Worm (Caenorhabditis elegans) whole organism, L4 larva: Measurements from ENCODE around the gene osm-3.

Experiments
- F49E8.2 ChIP-seq: sonication (generic microtip); optimal IDR thresholded peaks from 2 replicates; lab custom pipeline; 2016; ENCODE audit warnings: missing compliant biosample characterization, mild to moderate bottlenecking, missing genetic modification characterization, borderline replicate concordance
- ceh-44 ChIP-seq: fragments of 200-800 bp; sonication (Bioruptor generic); IDR thresholded peaks from 2 replicates; pipeline ENCODE4 v1.3.6; 2022; ENCODE audit warnings: missing genetic modification reagents, missing genetic modification characterization, missing compliant biosample characterization
- ceh-82 ChIP-seq: sonication (generic microtip); optimal IDR thresholded peaks from 2 replicates; lab custom pipeline; 2017; ENCODE audit warnings: missing biosample characterization, missing genetic modification characterization
- ces-1 ChIP-seq: fragments of 150-350 bp; sonication (generic microtip); optimal IDR thresholded peaks from 4 replicates; lab custom pipeline; 2014; ENCODE audit warnings: missing biosample characterization, missing genetic modification reagents, missing genetic modification characterization
- daf-12 ChIP-seq: fragments of 150-350 bp; optimal IDR thresholded peaks from 2 replicates; lab custom pipeline; 2014; ENCODE audit warnings: missing biosample characterization, missing genetic modification reagents, missing genetic modification characterization
- dpl-1 ChIP-seq: fragments of 150-350 bp; optimal IDR thresholded peaks from 2 replicates; lab custom pipeline; 2014; ENCODE audit warnings: missing biosample characterization, missing genetic modification reagents, missing genetic modification characterization
- egl-27 ChIP-seq: sonication (generic microtip); optimal IDR thresholded peaks from 3 replicates; lab custom pipeline; 2017; ENCODE audit warnings: missing biosample characterization, missing genetic modification reagents, missing genetic modification characterization
- fkh-10 ChIP-seq: fragments of 150-350 bp; optimal IDR thresholded peaks from 2 replicates; lab custom pipeline; 2014; ENCODE audit warnings: missing biosample characterization, missing genetic modification reagents, missing genetic modification characterization
- fos-1 ChIP-seq: fragments of 150-350 bp; optimal IDR thresholded peaks from 2 replicates; lab custom pipeline; 2014; ENCODE audit warnings: missing biosample characterization, missing genetic modification characterization
- madf-9 ChIP-seq: fragments of 200-800 bp; sonication (Bioruptor generic); conservative IDR thresholded peaks from 2 replicates; pipeline ENCODE4 v1.3.6; 2022; ENCODE audit warnings: missing genetic modification reagents, missing genetic modification characterization, missing compliant biosample characterization
- nhr-28 ChIP-seq: fragments of 150-350 bp; optimal IDR thresholded peaks from 2 replicates; lab custom pipeline; 2014; ENCODE audit warnings: missing biosample characterization, missing genetic modification characterization
- nhr-41 ChIP-seq: fragments of 200-800 bp; sonication (Bioruptor generic); IDR thresholded peaks from 2 replicates; pipeline ENCODE4 v1.3.6; 2022; ENCODE audit warnings: missing genetic modification reagents, missing genetic modification characterization, missing compliant biosample characterization
- nhr-76 ChIP-seq: fragments of 150-350 bp; optimal IDR thresholded peaks from 2 replicates; lab custom pipeline; 2014; ENCODE audit warnings: missing biosample characterization, missing genetic modification characterization
- php-3 ChIP-seq: fragments of 200-800 bp; sonication (Bioruptor generic); IDR thresholded peaks from 2 replicates; pipeline ENCODE4 v1.3.6; 2022; ENCODE audit warnings: missing genetic modification reagents, missing genetic modification characterization, missing compliant biosample characterization

DNA sequence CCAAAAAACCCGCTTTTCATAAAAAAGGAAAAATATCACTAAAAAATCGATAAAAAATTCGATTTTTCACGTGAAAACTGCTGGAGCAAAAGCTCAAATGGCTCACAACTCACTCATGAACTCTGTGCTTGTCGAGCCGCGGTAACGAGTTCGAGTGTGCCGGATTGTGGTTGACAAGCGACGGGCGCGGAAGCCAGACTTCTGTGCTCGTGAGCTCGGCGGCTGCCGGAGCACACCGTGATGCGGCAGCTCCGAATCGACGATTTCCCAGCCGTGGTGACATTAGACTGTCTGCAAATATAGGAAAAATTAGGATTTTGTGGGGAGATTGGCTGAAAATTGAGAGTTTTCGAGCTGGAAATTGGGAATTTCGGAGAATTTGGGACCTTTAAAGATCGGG lies 12.0 kb upstream of the osm-3 start:
- TF ChIP-seq F49E8.2 (tag; lab: Kevin White, UChicago) (no peak), ceh-82 (tag; lab: Kevin White, UChicago) (no peak), dpl-1 (no peak), egl-27 (no peak), nhr-41 (GFP tag; lab: Robert Waterston, UW) (no peak), php-3 (no peak), ceh-44 (no peak), nhr-28 (tag; lab: Kevin White, UChicago) (no peak), fkh-10 (GFP tag; lab: Kevin White, UChicago) (no peak), fos-1 (tag; lab: Kevin White, UChicago) (no peak), daf-12 (tag; lab: Kevin White, UChicago) (no peak), ces-1 (no peak), madf-9 (GFP tag; lab: Robert Waterston, UW) (no peak), nhr-76 (no peak)
